Worm (Caenorhabditis elegans): ENCODE measurements around the gene mig-32.

The mig-32 gene

ce11 chrIV:12056603-12057002 lies 35.4 kb downstream of the mig-32 start, which contains the start of gene K08E4.2:
K08E4.2 (minus strand) TSS chrIV:12056656.
- TF ChIP-seq egl-44 (GFP tag; IDR thresholded peaks at IDR 0.05) = no peak
- no peak for TF ChIP-seq sptf-2 (GFP tag; optimal IDR thresholded peaks at IDR 0.05)
- TF ChIP-seq efl-1 (GFP tag; optimal IDR thresholded peaks at IDR 0.05) = peak; percentile 58
- TF ChIP-seq ceh-91 (GFP tag; IDR thresholded peaks at IDR 0.05) = 0 out of 2 replicates have a peak, but pooled peaks have one; percentile 8
- TF ChIP-seq madf-6 (GFP tag; IDR thresholded peaks at IDR 0.05) = peak; percentile 57; the same call in 1 of the 2 replicates
- no peak for TF ChIP-seq snpc-1.1 (tag; optimal IDR thresholded peaks at IDR 0.05; ENCODE audit: insufficient read depth)
- no peak for TF ChIP-seq ztf-6 (GFP tag; IDR thresholded peaks at IDR 0.05)
- TF ChIP-seq sdz-38 (tag; optimal IDR thresholded peaks at IDR 0.05) = no peak
- TF ChIP-seq madf-8 (GFP tag; conservative IDR thresholded peaks at IDR 0.05) = 0 out of 2 replicates have a peak, but pooled peaks have one; percentile 18
- TF ChIP-seq unc-62 (GFP tag; optimal IDR thresholded peaks at IDR 0.05) = no peak
- TF ChIP-seq attf-3 (GFP tag; conservative IDR thresholded peaks at IDR 0.05) = no peak
- peak; percentile 28 for TF ChIP-seq xnd-1 (tag; optimal IDR thresholded peaks at IDR 0.05)

ce11 chrIV:12052461-12052860 lies 39.6 kb downstream of the mig-32 start:
- TF ChIP-seq Y56A3A.18 (GFP tag; IDR thresholded peaks at IDR 0.05) = no peak
- TF ChIP-seq attf-5 (GFP tag; optimal IDR thresholded peaks at IDR 0.05) = no peak
- no peak for TF ChIP-seq attf-6 (GFP tag; IDR thresholded peaks at IDR 0.05)
- no peak for TF ChIP-seq F55B11.4 (tag; optimal IDR thresholded peaks at IDR 0.05; ENCODE audit: borderline replicate concordance, insufficient read depth)
- no peak for TF ChIP-seq lin-54 (GFP tag; optimal IDR thresholded peaks at IDR 0.05)
- no peak for TF ChIP-seq F49E8.2 (tag; optimal IDR thresholded peaks at IDR 0.05; ENCODE audit: insufficient read depth)
- no peak for TF ChIP-seq ceh-79 (tag; optimal IDR thresholded peaks at IDR 0.05)
- no peak for TF ChIP-seq F52B5.7 (tag; optimal IDR thresholded peaks at IDR 0.05)
- TF ChIP-seq zfh-2 (GFP tag; conservative IDR thresholded peaks at IDR 0.05) = no peak

ce11 chrIV:12051049-12051792 lies 40.8 kb downstream of the mig-32 start, which contains the start of the genes bre-5 and spt-5:
bre-5 (minus strand) TSS chrIV:12051215.
spt-5 (plus strand) TSS chrIV:12051491.
- TF ChIP-seq dpl-1 (GFP tag; optimal IDR thresholded peaks at IDR 0.05) (peak; percentile 10), T07F8.4 (tag; optimal IDR thresholded peaks at IDR 0.05) (no peak), madf-6 (GFP tag; IDR thresholded peaks at IDR 0.05) (peak; percentile 37; the same call in 1 of the 2 replicates)

- TF ChIP-seq lag-1 (GFP tag; IDR thresholded peaks at IDR 0.05) = no peak
- peak; percentile 72 for TF ChIP-seq F33H1.4 (GFP tag; IDR thresholded peaks at IDR 0.05)
- TF ChIP-seq lsl-1 (GFP tag; optimal IDR thresholded peaks at IDR 0.05) = peak; percentile 58
- TF ChIP-seq F57C9.4 (tag; optimal IDR thresholded peaks at IDR 0.05) = no peak
- peak; percentile 64; the same call in 1 of the 2 replicates for TF ChIP-seq ceh-91 (GFP tag; IDR thresholded peaks at IDR 0.05)
- TF ChIP-seq xnd-1 (tag; optimal IDR thresholded peaks at IDR 0.05) = peak; percentile 57
- no peak for TF ChIP-seq die-1 (tag; optimal IDR thresholded peaks at IDR 0.05)
- no peak for TF ChIP-seq attf-6 (GFP tag; IDR thresholded peaks at IDR 0.05)
- no peak for TF ChIP-seq tbx-9 (tag; optimal IDR thresholded peaks at IDR 0.05; ENCODE audit: borderline replicate concordance)
- TF ChIP-seq madf-8 (GFP tag; conservative IDR thresholded peaks at IDR 0.05) = peak; percentile 86
- peak; percentile 88 for TF ChIP-seq madf-6 (GFP tag; IDR thresholded peaks at IDR 0.05)
Observed at ce11 chrIV:12047552-12048347, 44.3 kb downstream of the mig-32 start, which contains the start of gene T12G3.4. T12G3.4 (plus strand) TSS chrIV:12048256.
